Fruit fly (Drosophila melanogaster): ENCODE results near the gene Agpat2.

dm6 chr2L:8423047-8423446 lies 40.7 kb downstream of the Agpat2 start:
- TF ChIP-seq tj (GFP tag; optimal IDR thresholded peaks at IDR 0.05) (no peak), pad (GFP tag; optimal IDR thresholded peaks at IDR 0.05) (no peak), cnc (optimal IDR thresholded peaks at IDR 0.05) (no peak), kay (GFP tag; ENCODE audit: borderline replicate concordance) (no peak), ovo (GFP tag; optimal IDR thresholded peaks at IDR 0.05) (no peak), toe (GFP tag; optimal IDR thresholded peaks at IDR 0.05) (no peak), CG1620 (GFP tag; optimal IDR thresholded peaks at IDR 0.05) (no peak), bab1 (GFP tag; optimal IDR thresholded peaks at IDR 0.05) (no peak), CG7045 (GFP tag; optimal IDR thresholded peaks at IDR 0.05) (no peak)
